Worm (Caenorhabditis elegans) whole organism, L4/young adult: Measurements from ENCODE around the gene mppb-1.

Experiments
- dao-5 ChIP-seq: sonication (generic microtip); optimal IDR thresholded peaks from 2 replicates; lab custom pipeline; 2016; ENCODE audit warnings: missing genotype, missing genetic modification characterization, moderate library complexity, missing compliant biosample characterization
- him-1 ChIP-seq: sonication (generic microtip); optimal IDR thresholded peaks from 2 replicates; lab custom pipeline; 2016; ENCODE audit warnings: missing genotype, missing genetic modification reagents, missing genetic modification characterization, missing compliant biosample characterization

DNA sequence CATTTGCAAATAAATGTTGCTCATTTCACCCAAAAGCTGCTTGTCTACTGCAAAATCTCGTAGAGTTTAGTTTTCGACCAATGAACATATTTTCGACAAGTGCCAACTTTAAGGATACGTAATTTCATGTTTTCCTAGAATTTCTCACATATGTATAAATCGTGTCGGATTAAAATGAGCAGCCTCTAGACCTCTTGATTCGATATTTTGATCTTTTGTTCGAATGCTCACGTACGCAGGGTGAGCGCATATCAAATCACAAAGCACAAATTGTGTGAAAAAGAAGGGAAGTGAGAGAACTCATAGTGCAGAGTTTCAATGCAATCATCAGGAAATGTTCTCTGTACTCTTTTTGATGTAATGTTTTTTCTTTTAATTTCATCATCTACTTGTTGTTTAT, 11.0 kb upstream of the mppb-1 start:
- TF ChIP-seq him-1: no peak
- no peak for TF ChIP-seq dao-5 (tag; lab: Kevin White, UChicago)
